Worm (Caenorhabditis elegans): ENCODE results near the gene srx-101.

srx-101 gene

DNA sequence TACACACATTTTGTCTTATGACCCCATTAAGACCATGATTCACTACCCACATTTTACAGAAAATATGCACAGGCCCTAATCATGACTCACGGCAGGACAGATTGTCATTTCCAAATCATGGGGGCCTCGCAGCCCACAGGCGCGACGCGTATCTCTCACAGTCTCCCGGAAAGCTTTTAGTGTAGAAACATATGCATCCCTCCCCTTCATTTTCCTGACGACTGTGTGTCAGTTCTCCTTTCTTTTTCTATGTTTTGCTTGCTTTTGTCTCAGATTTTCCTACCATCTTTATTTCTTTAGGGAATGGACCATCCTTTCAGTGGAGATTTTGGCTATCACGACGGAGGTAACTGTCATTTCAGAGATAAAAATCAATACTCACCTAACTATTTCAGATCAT, 49.3 kb downstream of the srx-101 start, which contains the start of gene M151.1:
Gene M151.1, plus strand, starts transcription at position 301 of the 400 bp plus-strand sequence.
- no peak for TF ChIP-seq unc-62 (GFP tag; optimal IDR thresholded peaks at IDR 0.05)

DNA sequence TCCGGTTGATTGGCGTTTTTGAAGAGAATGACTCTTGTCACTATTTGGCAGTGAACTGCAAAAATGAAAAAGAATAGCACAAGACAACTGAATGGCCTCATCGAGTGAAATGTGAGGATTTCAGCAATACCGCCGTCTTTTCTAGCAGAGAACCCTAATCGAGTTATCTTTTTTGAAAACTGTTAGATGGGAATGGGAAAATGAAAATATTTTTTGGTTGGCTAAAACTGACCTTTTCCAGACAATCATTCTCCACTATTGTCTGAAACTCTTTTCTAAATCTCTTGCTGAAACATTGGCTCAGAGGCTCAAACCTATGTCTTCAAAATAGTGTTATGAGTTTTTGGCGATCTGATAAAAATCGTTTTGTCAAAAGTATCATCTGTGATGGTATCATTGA, 50.3 kb downstream of the srx-101 start, which contains the start of gene M151.10:
Gene M151.10, minus strand, starts transcription at position 101 of the 400 bp plus-strand sequence.
- TF ChIP-seq unc-62 (GFP tag; optimal IDR thresholded peaks at IDR 0.05) = no peak

Data from whole organism, dauer.